Fruit fly (Drosophila melanogaster): ENCODE measurements around the gene CG4069.
A peak's percentile ranks its signal among the peaks of the same experiment; 100 is the strongest.

CG4069 gene

dm6 chr3L:12526433-12527113 is 10.5 kb downstream of the CG4069 start, which contains the start of gene eIF2beta (continued):
- TF ChIP-seq CG6683 (GFP tag; optimal IDR thresholded peaks at IDR 0.05) (no peak), disco-r (GFP tag; optimal IDR thresholded peaks at IDR 0.05) (no peak), pum (GFP tag; optimal IDR thresholded peaks at IDR 0.05) (no peak), MESR4 (GFP tag; optimal IDR thresholded peaks at IDR 0.05) (peak; percentile 98), Max (GFP tag; optimal IDR thresholded peaks at IDR 0.05) (peak; percentile 51), lbe (GFP tag; optimal IDR thresholded peaks at IDR 0.05) (peak; percentile 73), CG3838 (GFP tag; optimal IDR thresholded peaks at IDR 0.05) (no peak), dmrt99B (tag; optimal IDR thresholded peaks at IDR 0.05) (peak; percentile 54), CG11504 (tag; optimal IDR thresholded peaks at IDR 0.05) (peak; percentile 42), lab (GFP tag; optimal IDR thresholded peaks at IDR 0.05) (peak; percentile 62), Med (GFP tag) (peak; percentile 92), CG12659 (GFP tag; optimal IDR thresholded peaks at IDR 0.05) (peak; percentile 68), CTCF (GFP tag; optimal IDR thresholded peaks at IDR 0.05) (peak; percentile 95), CG14710 (tag; optimal IDR thresholded peaks at IDR 0.05) (peak; percentile 64), Stat92E (GFP tag; optimal IDR thresholded peaks at IDR 0.05) (peak in 1 of 3 experiments; percentile 12), klu (GFP tag; IDR thresholded peaks at IDR 0.05) (no peak), Asciz (GFP tag; optimal IDR thresholded peaks at IDR 0.05) (peak; percentile 74), dimm (GFP tag; IDR thresholded peaks at IDR 0.05) (no peak), trem (tag; optimal IDR thresholded peaks at IDR 0.05) (peak; percentile 80), fd102C (GFP tag; optimal IDR thresholded peaks at IDR 0.05) (peak; percentile 7), stwl (tag; optimal IDR thresholded peaks at IDR 0.05) (peak; percentile 46), CG1792 (GFP tag; optimal IDR thresholded peaks at IDR 0.05) (no peak), tup (GFP tag; optimal IDR thresholded peaks at IDR 0.05) (no peak), tin (GFP tag; optimal IDR thresholded peaks at IDR 0.05) (peak; percentile 31), CG8924 (tag; optimal IDR thresholded peaks at IDR 0.05) (peak; percentile 57), CG15479 (GFP tag; optimal IDR thresholded peaks at IDR 0.05) (peak; percentile 14), crp (GFP tag; optimal IDR thresholded peaks at IDR 0.05) (peak in 1 of 2 experiments; percentile 1), Pdp1 (GFP tag; optimal IDR thresholded peaks at IDR 0.05) (peak in 1 of 2 experiments; percentile 53), ac (GFP tag; optimal IDR thresholded peaks at IDR 0.05) (peak; percentile 38), CG15601 (tag; optimal IDR thresholded peaks at IDR 0.05) (peak; percentile 52), pfk (GFP tag; optimal IDR thresholded peaks at IDR 0.05) (peak; percentile 32), HLHmδ (GFP tag; optimal IDR thresholded peaks at IDR 0.05) (peak; percentile 57), Deaf1 (tag; optimal IDR thresholded peaks at IDR 0.05) (no peak), CG8089 (GFP tag; optimal IDR thresholded peaks at IDR 0.05) (no peak), CG18764 (GFP tag; optimal IDR thresholded peaks at IDR 0.05) (peak; percentile 15), Bgb (GFP tag; IDR thresholded peaks at IDR 0.05; ENCODE audit: partially characterized antibody) (peak; percentile 37; the same call in 1 of the 2 replicates), nau (GFP tag; optimal IDR thresholded peaks at IDR 0.05) (peak; percentile 38), D (optimal IDR thresholded peaks at IDR 0.05) (no peak), D (GFP tag; optimal IDR thresholded peaks at IDR 0.05) (peak; percentile 13), chif (GFP tag; optimal IDR thresholded peaks at IDR 0.05) (peak; percentile 9 to 30), CG15269 (tag; optimal IDR thresholded peaks at IDR 0.05) (peak; percentile 54), CG12219 (GFP tag; optimal IDR thresholded peaks at IDR 0.05) (peak; percentile 37), PHDP (tag; optimal IDR thresholded peaks at IDR 0.05) (peak; percentile 45), CG9727 (GFP tag; optimal IDR thresholded peaks at IDR 0.05) (peak; percentile 55), CG1233 (GFP tag; optimal IDR thresholded peaks at IDR 0.05) (peak; percentile 48), CG17328 (GFP tag; IDR thresholded peaks at IDR 0.05) (0 out of 2 replicates have a peak, but pooled peaks have one; percentile 22), zf30C (GFP tag; optimal IDR thresholded peaks at IDR 0.05) (no peak), Sin3A (optimal IDR thresholded peaks at IDR 0.05) (peak; percentile 55), lilli (GFP tag; optimal IDR thresholded peaks at IDR 0.05) (peak; percentile 14)
